Fruit fly (Drosophila melanogaster): ENCODE measurements around the gene CG7304.

CG7304 gene

dm6 chr3L:15708158-15708557 is 28.6 kb downstream of the CG7304 start:
- TF ChIP-seq ovo (GFP tag; optimal IDR thresholded peaks at IDR 0.05) (no peak), Hr96 (GFP tag; optimal IDR thresholded peaks at IDR 0.05) (no peak), cic (GFP tag; optimal IDR thresholded peaks at IDR 0.05) (no peak), CG14711 (tag; optimal IDR thresholded peaks at IDR 0.05) (no peak), Crg-1 (GFP tag; optimal IDR thresholded peaks at IDR 0.05) (no peak), cnc (optimal IDR thresholded peaks at IDR 0.05) (no peak), CG7101 (tag; optimal IDR thresholded peaks at IDR 0.05) (no peak), tj (GFP tag; optimal IDR thresholded peaks at IDR 0.05) (no peak), CG11617 (GFP tag; optimal IDR thresholded peaks at IDR 0.05) (no peak), CG33017 (tag; optimal IDR thresholded peaks at IDR 0.05) (no peak), pad (GFP tag; optimal IDR thresholded peaks at IDR 0.05) (no peak), Clk (GFP tag; optimal IDR thresholded peaks at IDR 0.05) (no peak), CG5204 (GFP tag; optimal IDR thresholded peaks at IDR 0.05) (no peak), CG7045 (GFP tag; optimal IDR thresholded peaks at IDR 0.05) (no peak), CG12768 (GFP tag; optimal IDR thresholded peaks at IDR 0.05) (no peak)

dm6 chr3L:15708579-15708978 is 29.1 kb downstream of the CG7304 start:
- TF ChIP-seq bab1 (GFP tag; optimal IDR thresholded peaks at IDR 0.05): peak; percentile 9
- no peak for TF ChIP-seq CG14711 (tag; optimal IDR thresholded peaks at IDR 0.05)

dm6 chr3L:15710125-15710524 is 30.6 kb downstream of the CG7304 start:
- TF ChIP-seq Mnt (GFP tag; optimal IDR thresholded peaks at IDR 0.05) (no peak), bab1 (GFP tag; optimal IDR thresholded peaks at IDR 0.05) (no peak), kay (GFP tag; ENCODE audit: borderline replicate concordance) (no peak), tj (GFP tag; optimal IDR thresholded peaks at IDR 0.05) (no peak), Hr96 (GFP tag; optimal IDR thresholded peaks at IDR 0.05) (no peak), cnc (optimal IDR thresholded peaks at IDR 0.05) (no peak), pad (GFP tag; optimal IDR thresholded peaks at IDR 0.05) (no peak), CG11617 (GFP tag; optimal IDR thresholded peaks at IDR 0.05) (no peak)

dm6 chr3L:15711164-15711563 is 31.6 kb downstream of the CG7304 start:
- TF ChIP-seq CG7045 (GFP tag; optimal IDR thresholded peaks at IDR 0.05) (no peak), CG7101 (tag; optimal IDR thresholded peaks at IDR 0.05) (no peak), CG5204 (GFP tag; optimal IDR thresholded peaks at IDR 0.05) (no peak), Crg-1 (GFP tag; optimal IDR thresholded peaks at IDR 0.05) (no peak), CG1620 (GFP tag; optimal IDR thresholded peaks at IDR 0.05) (no peak), CG33017 (tag; optimal IDR thresholded peaks at IDR 0.05) (no peak), CG11617 (GFP tag; optimal IDR thresholded peaks at IDR 0.05) (no peak), ovo (GFP tag; optimal IDR thresholded peaks at IDR 0.05) (no peak), bab1 (GFP tag; optimal IDR thresholded peaks at IDR 0.05) (no peak), pad (GFP tag; optimal IDR thresholded peaks at IDR 0.05) (no peak), tj (GFP tag; optimal IDR thresholded peaks at IDR 0.05) (no peak), CG12768 (GFP tag; optimal IDR thresholded peaks at IDR 0.05) (no peak), cic (GFP tag; optimal IDR thresholded peaks at IDR 0.05) (no peak), toe (GFP tag; optimal IDR thresholded peaks at IDR 0.05) (no peak), cnc (optimal IDR thresholded peaks at IDR 0.05) (no peak), Mnt (GFP tag; optimal IDR thresholded peaks at IDR 0.05) (no peak), Clk (GFP tag; optimal IDR thresholded peaks at IDR 0.05) (no peak), CG14711 (tag; optimal IDR thresholded peaks at IDR 0.05) (no peak)

- TF ChIP-seq cic (GFP tag; optimal IDR thresholded peaks at IDR 0.05): no peak
- TF ChIP-seq pad (GFP tag; optimal IDR thresholded peaks at IDR 0.05): no peak
- TF ChIP-seq CG7045 (GFP tag; optimal IDR thresholded peaks at IDR 0.05): no peak
- no peak for TF ChIP-seq CG1620 (GFP tag; optimal IDR thresholded peaks at IDR 0.05)
- no peak for TF ChIP-seq ovo (GFP tag; optimal IDR thresholded peaks at IDR 0.05)
- no peak for TF ChIP-seq Mnt (GFP tag; optimal IDR thresholded peaks at IDR 0.05)
- no peak for TF ChIP-seq kay (GFP tag; ENCODE audit: borderline replicate concordance)
- TF ChIP-seq cnc (optimal IDR thresholded peaks at IDR 0.05): no peak
- TF ChIP-seq toe (GFP tag; optimal IDR thresholded peaks at IDR 0.05): no peak
- no peak for TF ChIP-seq CG12768 (GFP tag; optimal IDR thresholded peaks at IDR 0.05)
- no peak for TF ChIP-seq CG5204 (GFP tag; optimal IDR thresholded peaks at IDR 0.05)
- TF ChIP-seq bab1 (GFP tag; optimal IDR thresholded peaks at IDR 0.05): no peak
- no peak for TF ChIP-seq Clk (GFP tag; optimal IDR thresholded peaks at IDR 0.05)
- no peak for TF ChIP-seq CG11617 (GFP tag; optimal IDR thresholded peaks at IDR 0.05)
- TF ChIP-seq CG14711 (tag; optimal IDR thresholded peaks at IDR 0.05): no peak
- no peak for TF ChIP-seq Crg-1 (GFP tag; optimal IDR thresholded peaks at IDR 0.05)
- no peak for TF ChIP-seq CG33017 (tag; optimal IDR thresholded peaks at IDR 0.05)
- TF ChIP-seq CG7101 (tag; optimal IDR thresholded peaks at IDR 0.05): no peak
Measured at dm6 chr3L:15712063-15712462, 32.5 kb downstream of the CG7304 start.

DNA sequence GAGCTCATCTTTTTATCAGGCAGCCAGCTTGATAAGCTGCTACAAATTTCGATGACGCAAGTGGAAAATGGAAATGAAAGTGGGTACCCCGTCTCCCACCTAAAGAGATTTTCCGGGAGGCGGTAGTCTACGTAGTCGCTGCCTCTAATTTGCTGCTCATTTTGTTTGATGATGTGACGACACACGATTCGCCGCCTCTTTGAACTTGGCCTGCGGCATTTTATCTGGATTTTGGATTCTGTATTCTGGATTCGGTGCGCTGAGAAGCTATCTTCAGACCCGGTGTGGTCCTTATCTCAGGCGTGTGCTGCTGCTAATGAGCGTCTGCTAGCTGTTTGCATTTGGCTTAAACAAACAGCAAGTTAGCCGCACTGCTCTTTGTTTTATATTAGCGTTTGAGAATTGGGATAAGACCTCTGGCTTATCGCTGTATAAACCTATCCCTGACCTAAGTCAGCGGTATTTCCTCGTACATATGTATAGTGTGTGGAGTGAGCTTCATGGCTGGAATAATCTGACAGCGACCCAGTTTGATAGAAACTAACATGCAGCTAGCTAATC is 34.5 kb downstream of the CG7304 start:
- TF ChIP-seq CG14711 (tag; optimal IDR thresholded peaks at IDR 0.05) (no peak), bab1 (GFP tag; optimal IDR thresholded peaks at IDR 0.05) (no peak), CG1620 (GFP tag; optimal IDR thresholded peaks at IDR 0.05) (peak; percentile 52), CG7045 (GFP tag; optimal IDR thresholded peaks at IDR 0.05) (peak; percentile 80), CG11617 (GFP tag; optimal IDR thresholded peaks at IDR 0.05) (peak; percentile 67), cnc (optimal IDR thresholded peaks at IDR 0.05) (no peak), Crg-1 (GFP tag; optimal IDR thresholded peaks at IDR 0.05) (peak; percentile 32), CG7101 (tag; optimal IDR thresholded peaks at IDR 0.05) (peak; percentile 56), kay (GFP tag; ENCODE audit: borderline replicate concordance) (peak; percentile 64), toe (GFP tag; optimal IDR thresholded peaks at IDR 0.05) (peak; percentile 15), Hr96 (GFP tag; optimal IDR thresholded peaks at IDR 0.05) (peak; percentile 28), Clk (GFP tag; optimal IDR thresholded peaks at IDR 0.05) (peak; percentile 50), ovo (GFP tag; optimal IDR thresholded peaks at IDR 0.05) (peak; percentile 37), cic (GFP tag; optimal IDR thresholded peaks at IDR 0.05) (peak; percentile 76), CG12768 (GFP tag; optimal IDR thresholded peaks at IDR 0.05) (peak; percentile 57), pad (GFP tag; optimal IDR thresholded peaks at IDR 0.05) (peak; percentile 23), tj (GFP tag; optimal IDR thresholded peaks at IDR 0.05) (peak; percentile 7), CG33017 (tag; optimal IDR thresholded peaks at IDR 0.05) (peak; percentile 50), Mnt (GFP tag; optimal IDR thresholded peaks at IDR 0.05) (peak; percentile 56), CG5204 (GFP tag; optimal IDR thresholded peaks at IDR 0.05) (peak; percentile 44)

Data from whole organism, adult.